Worm (Caenorhabditis elegans): ENCODE results near the gene ets-5.

DNA sequence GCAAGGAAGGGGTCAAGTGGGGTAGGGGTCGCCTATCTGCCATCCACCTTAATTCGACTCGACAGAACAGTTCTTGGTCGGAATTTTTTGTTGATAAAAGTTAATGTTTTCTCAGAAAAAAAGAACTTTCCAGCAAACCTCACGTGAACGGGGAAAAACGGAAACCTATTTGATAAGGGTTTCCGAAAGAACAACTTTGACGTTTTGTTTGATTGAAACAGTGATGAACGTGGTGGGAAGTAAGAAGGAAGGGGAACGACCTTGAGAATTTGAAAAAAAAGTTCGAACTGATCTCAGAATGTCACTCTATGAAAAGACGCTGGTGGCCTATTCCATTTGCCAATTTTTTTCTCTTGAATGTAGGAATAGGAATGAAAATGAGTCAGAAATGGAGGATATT, 38.0 kb upstream of the ets-5 start:
- TF ChIP-seq ama-1 (optimal IDR thresholded peaks at IDR 0.05) = no peak
- no peak for TF ChIP-seq ama-1 (GFP tag; optimal IDR thresholded peaks at IDR 0.05)
- no peak for TF ChIP-seq B0336.3 (GFP tag; IDR thresholded peaks at IDR 0.05)
- TF ChIP-seq unc-62 (GFP tag; optimal IDR thresholded peaks at IDR 0.05) = no peak
- no peak for TF ChIP-seq nfya-1 (tag; optimal IDR thresholded peaks at IDR 0.05; ENCODE audit: borderline replicate concordance, insufficient read depth)
- TF ChIP-seq ztf-22 (GFP tag; optimal IDR thresholded peaks at IDR 0.05) = no peak
- TF ChIP-seq repo-1 (tag; optimal IDR thresholded peaks at IDR 0.05) = no peak
- no peak for TF ChIP-seq lag-1 (GFP tag; IDR thresholded peaks at IDR 0.05)

Measured in whole organism, young adult.